Worm (Caenorhabditis elegans): ENCODE measurements around the gene nhr-129.

nhr-129 gene

DNA sequence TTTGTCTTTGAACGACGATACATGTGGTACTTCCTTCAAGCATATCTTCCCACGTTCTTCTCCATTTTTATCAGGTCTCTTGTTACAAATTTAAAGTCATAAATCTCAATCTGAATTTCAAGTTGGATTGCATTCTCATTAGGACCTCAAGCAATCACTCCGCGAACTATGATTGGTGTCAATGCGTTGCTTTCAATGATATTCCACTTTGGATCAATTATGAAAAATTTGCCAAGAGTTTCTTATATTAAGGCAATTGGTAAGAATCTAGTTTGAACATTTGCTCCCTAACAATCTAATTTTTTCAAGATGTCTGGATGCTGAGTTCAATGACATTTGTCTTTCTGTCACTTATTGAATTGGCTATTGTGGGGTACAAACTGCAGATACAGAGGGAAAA is 11.4 kb upstream of the nhr-129 start:
- no peak for TF ChIP-seq crh-2 (tag; optimal IDR thresholded peaks at IDR 0.05)
- TF ChIP-seq ama-1 (optimal IDR thresholded peaks at IDR 0.05), result no peak
- TF ChIP-seq ztf-11 (tag; optimal IDR thresholded peaks at IDR 0.05), result no peak
- TF ChIP-seq sma-9 (GFP tag; optimal IDR thresholded peaks at IDR 0.05), result no peak
- no peak for TF ChIP-seq sma-9 (tag; optimal IDR thresholded peaks at IDR 0.05)
- TF ChIP-seq elt-3 (tag; optimal IDR thresholded peaks at IDR 0.05), result no peak
- no peak for TF ChIP-seq F13H6.1 (tag; optimal IDR thresholded peaks at IDR 0.05)
- no peak for TF ChIP-seq unc-62 (GFP tag; optimal IDR thresholded peaks at IDR 0.05)
- no peak for TF ChIP-seq nhr-77 (tag; optimal IDR thresholded peaks at IDR 0.05)
- no peak for TF ChIP-seq ceh-82 (tag; optimal IDR thresholded peaks at IDR 0.05)
- no peak for TF ChIP-seq ztf-4 (tag; optimal IDR thresholded peaks at IDR 0.05)
- TF ChIP-seq alr-1 (tag; optimal IDR thresholded peaks at IDR 0.05), result no peak
- TF ChIP-seq mbf-1 (tag; optimal IDR thresholded peaks at IDR 0.05), result no peak
- TF ChIP-seq mdl-1 (tag; optimal IDR thresholded peaks at IDR 0.05), result no peak
- no peak for TF ChIP-seq lin-11 (tag; optimal IDR thresholded peaks at IDR 0.05)
- no peak for TF ChIP-seq gmeb-1 (tag; optimal IDR thresholded peaks at IDR 0.05)
- no peak for TF ChIP-seq aly-2 (tag; optimal IDR thresholded peaks at IDR 0.05)
- no peak for TF ChIP-seq ceh-16 (tag; optimal IDR thresholded peaks at IDR 0.05)
- no peak for TF ChIP-seq nhr-11 (tag; optimal IDR thresholded peaks at IDR 0.05)
- TF ChIP-seq unc-39 (tag; optimal IDR thresholded peaks at IDR 0.05), result no peak

- TF ChIP-seq gmeb-1 (tag; optimal IDR thresholded peaks at IDR 0.05), result no peak
- no peak for TF ChIP-seq mbf-1 (tag; optimal IDR thresholded peaks at IDR 0.05)
- TF ChIP-seq ZK546.5 (tag; optimal IDR thresholded peaks at IDR 0.05), result no peak
These were observed 8.9 kb upstream of the nhr-129 start, which contains the start of the genes str-4 and lgc-48 for ce11 chrV:13339633-13340290. Gene str-4, minus strand, starts transcription at chrV:13339733. Gene lgc-48, plus strand, starts transcription at chrV:13340240.

- no peak for TF ChIP-seq nhr-237 (tag; optimal IDR thresholded peaks at IDR 0.05)
- no peak for TF ChIP-seq C34F6.9 (tag; optimal IDR thresholded peaks at IDR 0.05)
- TF ChIP-seq mbf-1 (tag; optimal IDR thresholded peaks at IDR 0.05), result no peak
- TF ChIP-seq mdl-1 (tag; optimal IDR thresholded peaks at IDR 0.05), result no peak
- TF ChIP-seq unc-62 (GFP tag; optimal IDR thresholded peaks at IDR 0.05), result no peak
- TF ChIP-seq mab-5 (tag; optimal IDR thresholded peaks at IDR 0.05), result no peak
- no peak for TF ChIP-seq lin-11 (tag; optimal IDR thresholded peaks at IDR 0.05)
These were observed 7.2 kb upstream of the nhr-129 start for ce11 chrV:13338037-13338436.

DNA sequence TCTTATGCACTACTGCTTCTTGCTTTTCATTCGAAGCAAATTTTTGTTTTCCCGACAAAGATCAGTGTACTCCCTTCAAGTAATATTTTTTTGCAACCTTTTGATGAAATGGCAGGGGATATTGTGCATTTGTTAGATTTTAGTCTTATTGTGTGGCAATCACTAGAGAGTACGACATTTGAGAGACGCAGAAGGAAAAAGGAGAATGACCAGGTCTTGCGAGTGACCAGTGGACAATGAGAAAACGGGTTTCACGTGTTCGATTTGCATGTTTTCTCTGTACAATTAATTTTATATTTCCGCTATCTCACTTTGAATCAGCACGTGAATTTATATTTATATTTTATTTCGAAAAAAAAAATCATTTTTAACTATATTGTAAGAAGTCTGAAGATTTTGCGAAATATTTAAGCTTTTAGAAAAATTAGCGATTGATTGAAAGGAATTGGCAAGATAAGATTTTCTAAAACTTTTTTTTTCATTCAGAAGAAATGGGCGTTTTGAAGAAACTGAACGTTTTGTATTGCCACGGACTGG is 5.1 kb upstream of the nhr-129 start, which contains the start of gene C50B6.9:
Gene C50B6.9, plus strand, starts transcription at position 487 of the 537 bp plus-strand sequence.
- peak; percentile 3 for TF ChIP-seq F13H6.1 (tag; optimal IDR thresholded peaks at IDR 0.05)
- TF ChIP-seq ceh-16 (tag; optimal IDR thresholded peaks at IDR 0.05), result no peak
- TF ChIP-seq mdl-1 (tag; optimal IDR thresholded peaks at IDR 0.05), result no peak

DNA sequence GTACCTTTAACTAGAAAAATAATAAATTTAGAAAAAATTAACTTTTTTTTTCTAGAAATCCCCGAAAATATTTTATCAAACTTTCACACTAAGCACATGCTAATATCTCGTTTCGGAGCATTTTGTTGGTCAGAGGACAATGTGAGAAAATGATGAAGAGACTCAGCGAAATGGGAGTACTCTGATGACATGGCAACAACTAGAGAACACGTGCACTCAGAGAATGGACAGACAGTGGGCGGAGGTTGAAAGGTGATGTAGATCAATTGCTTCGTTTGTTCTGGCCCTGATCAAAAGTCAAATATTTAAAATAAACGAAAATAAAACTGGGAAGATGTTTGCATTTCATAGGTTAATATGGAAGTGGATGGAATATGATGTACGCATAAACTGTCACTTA is 3.6 kb upstream of the nhr-129 start:
- TF ChIP-seq sma-9 (GFP tag; optimal IDR thresholded peaks at IDR 0.05) (peak; percentile 68), sma-9 (tag; optimal IDR thresholded peaks at IDR 0.05) (no peak), sem-4 (tag; optimal IDR thresholded peaks at IDR 0.05) (no peak), skn-1 (tag; optimal IDR thresholded peaks at IDR 0.05) (no peak)

ce11 chrV:13333386-13334180 is 2.8 kb upstream of the nhr-129 start, which contains the start of gene nhr-168:
Gene nhr-168, minus strand, starts transcription at chrV:13333871.
- peak; percentile 92 for TF ChIP-seq elt-1 (tag; optimal IDR thresholded peaks at IDR 0.05)
- TF ChIP-seq nhr-77 (tag; optimal IDR thresholded peaks at IDR 0.05), result no peak
- TF ChIP-seq ceh-16 (tag; optimal IDR thresholded peaks at IDR 0.05), result peak; percentile 66
- TF ChIP-seq elt-3 (tag; optimal IDR thresholded peaks at IDR 0.05), result no peak
- peak; percentile 65 for TF ChIP-seq fos-1 (tag; optimal IDR thresholded peaks at IDR 0.05)
- peak; percentile 80 for TF ChIP-seq sma-9 (GFP tag; optimal IDR thresholded peaks at IDR 0.05)
- no peak for TF ChIP-seq sma-9 (tag; optimal IDR thresholded peaks at IDR 0.05)
- TF ChIP-seq nhr-25 (tag; optimal IDR thresholded peaks at IDR 0.05), result no peak
- peak; percentile 80 for TF ChIP-seq nhr-23 (tag; optimal IDR thresholded peaks at IDR 0.05)
- TF ChIP-seq peb-1 (tag; optimal IDR thresholded peaks at IDR 0.05), result no peak
- TF ChIP-seq sma-3 (GFP tag; optimal IDR thresholded peaks at IDR 0.05), result no peak

Measured in whole organism, L2 larva.